Worm (Caenorhabditis elegans) whole organism, L3 larva: ENCODE measurements around the gene H01G02.3.

Experiments
- aly-2 ChIP-seq: fragments of 150-350 bp; optimal IDR thresholded peaks from 2 replicates; lab custom pipeline; 2014; ENCODE audit warnings: missing biosample characterization, missing genetic modification characterization
- ama-1 ChIP-seq: fragments of 150-350 bp; optimal IDR thresholded peaks from 2 replicates; lab custom pipeline; 2018
- elt-3 ChIP-seq, 3 experiments: fragments of 150-350 bp in 1 of 3; sonication (generic microtip) in 2 of 3; optimal IDR thresholded peaks; 2 replicates in 2 of 3; 4 replicates in 1 of 3; lab custom pipeline; 2014 to 2017; ENCODE audit warnings: missing biosample characterization in 3 of 3, missing genetic modification characterization in 3 of 3
- fkh-2 ChIP-seq: fragments of 150-350 bp; optimal IDR thresholded peaks from 2 replicates; lab custom pipeline; 2014; ENCODE audit warnings: missing biosample characterization, missing genetic modification reagents, missing genetic modification characterization
- nfya-1 ChIP-seq: sonication (generic microtip); optimal IDR thresholded peaks from 2 replicates; lab custom pipeline; 2017; ENCODE audit warnings: missing genetic modification characterization, mild to moderate bottlenecking, missing compliant biosample characterization, antibody characterized with exemption, moderate library complexity; ENCODE audit not compliant: insufficient read depth
- nhr-12 ChIP-seq: fragments of 150-350 bp; optimal IDR thresholded peaks from 2 replicates; lab custom pipeline; 2014; ENCODE audit warnings: missing biosample characterization, missing genetic modification characterization
- nhr-28 ChIP-seq: fragments of 150-350 bp; optimal IDR thresholded peaks from 2 replicates; lab custom pipeline; 2014; ENCODE audit warnings: missing biosample characterization, missing genetic modification characterization
- nhr-43 ChIP-seq: sonication (generic microtip); optimal IDR thresholded peaks from 2 replicates; lab custom pipeline; 2016; ENCODE audit warnings: mild to moderate bottlenecking, missing genetic modification characterization, missing compliant biosample characterization; ENCODE audit not compliant: poor library complexity, severe bottlenecking
- nhr-76 ChIP-seq: fragments of 150-350 bp; sonication (generic microtip); optimal IDR thresholded peaks from 5 replicates; lab custom pipeline; 2014; ENCODE audit warnings: missing biosample characterization, missing genetic modification characterization
- nhr-77 ChIP-seq: fragments of 150-350 bp; optimal IDR thresholded peaks from 2 replicates; lab custom pipeline; 2014; ENCODE audit warnings: missing biosample characterization, missing genetic modification characterization
- pha-4 ChIP-seq: fragments of 150-350 bp; optimal IDR thresholded peaks from 2 replicates; lab custom pipeline; 2014; ENCODE audit warnings: missing biosample characterization, missing genetic modification reagents, missing genetic modification characterization
- skn-1 ChIP-seq: fragments of 150-350 bp; optimal IDR thresholded peaks from 2 replicates; lab custom pipeline; 2014; ENCODE audit warnings: missing biosample characterization, missing genetic modification characterization
- unc-39 ChIP-seq: sonication (generic microtip); optimal IDR thresholded peaks from 4 replicates; lab custom pipeline; 2017; ENCODE audit warnings: missing biosample characterization, missing genetic modification characterization
- zag-1 ChIP-seq: fragments of 150-350 bp; optimal IDR thresholded peaks from 2 replicates; lab custom pipeline; 2014; ENCODE audit warnings: missing biosample characterization, missing genetic modification characterization

DNA sequence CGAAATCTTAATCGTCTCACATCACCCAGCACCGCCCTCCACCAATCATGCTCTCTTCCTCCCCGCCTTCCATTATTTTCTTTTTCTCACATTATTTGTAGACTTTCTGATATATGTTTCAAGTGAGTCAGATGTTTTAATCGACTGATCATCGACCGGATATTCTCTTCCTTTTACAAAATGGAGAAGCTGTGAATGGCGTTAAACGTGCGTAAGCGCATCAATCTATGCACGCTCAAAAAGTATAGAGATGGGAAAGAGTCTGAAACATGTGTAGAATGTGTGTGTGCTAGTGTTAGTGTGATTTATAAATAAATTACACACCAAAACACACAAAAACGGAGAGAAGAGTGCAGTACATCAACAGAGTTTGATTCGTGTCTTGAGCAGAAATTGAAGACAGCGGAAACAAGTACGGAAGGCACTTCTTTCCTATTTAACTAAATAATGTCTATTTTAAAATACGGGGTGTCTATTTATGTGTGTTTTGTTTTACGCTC, 15.4 kb downstream of the H01G02.3 start:
- TF ChIP-seq zag-1 (tag; lab: Kevin White, UChicago) (no peak), nhr-12 (no peak), unc-39 (no peak), nhr-28 (tag; lab: Kevin White, UChicago) (no peak), pha-4 (tag; lab: Kevin White, UChicago) (no peak), aly-2 (tag; lab: Kevin White, UChicago) (no peak), nhr-43 (tag; lab: Kevin White, UChicago) (no peak), fkh-2 (no peak), nfya-1 (tag; lab: Kevin White, UChicago) (no peak), skn-1 (no peak), nhr-76 (tag; lab: Kevin White, UChicago) (no peak), nhr-77 (tag; lab: Kevin White, UChicago) (no peak), ama-1 (no peak), elt-3 (tag; optimal IDR thresholded peaks at IDR 0.05; lab: Kevin White, UChicago) (no peak)
